Fruit fly (Drosophila melanogaster) Kc167 (cell line): ENCODE data around the gene wb.

Experiments
- Sin3A ChIP-seq: fragments of >200 bp; optimal IDR thresholded peaks from 2 replicates; lab custom pipeline; 2018; ENCODE audit warnings: missing external identifiers
- h ChIP-seq: fragments of >200 bp; optimal IDR thresholded peaks from 3 replicates; lab custom pipeline; 2018; ENCODE audit warnings: missing external identifiers

DNA sequence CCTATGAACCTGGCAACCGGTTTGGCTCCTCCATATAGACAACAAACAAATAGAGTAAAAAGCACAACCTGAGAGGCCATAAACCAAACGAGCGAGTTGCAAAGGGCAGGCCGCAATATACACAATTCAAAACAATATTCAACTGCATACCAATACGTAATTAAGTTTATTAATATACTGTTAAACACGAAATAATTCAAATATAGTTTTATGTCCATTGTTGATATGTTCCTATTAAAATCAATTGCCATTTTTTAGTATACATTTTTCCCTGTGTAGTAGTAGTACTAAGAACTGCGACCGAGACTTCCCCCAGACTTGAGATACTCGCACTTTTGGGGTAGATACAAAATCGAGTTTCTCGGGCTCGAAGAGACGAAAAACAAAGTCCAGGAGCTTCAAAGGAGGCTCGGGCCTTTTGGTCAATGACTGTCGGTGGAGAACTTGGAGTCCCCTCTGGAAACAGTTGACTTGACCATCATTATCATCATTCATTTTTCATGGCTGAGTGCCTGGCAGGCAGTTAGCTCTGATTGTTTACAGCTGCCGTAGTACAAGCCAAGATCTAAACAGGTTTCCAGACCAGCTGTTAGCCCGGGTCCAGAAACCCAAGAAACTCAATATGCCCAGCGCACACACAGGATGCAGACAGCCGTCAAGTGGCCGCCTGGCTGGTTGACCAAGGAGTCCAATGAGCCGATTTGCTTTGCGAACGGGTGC is 36.7 kb upstream of the wb start:
- TF ChIP-seq Sin3A (lab: Kevin White, UChicago) (no peak), h (lab: Kevin White, UChicago) (no peak)
